Worm (Caenorhabditis elegans) whole organism, L4 larva: ENCODE measurements around the gene nhx-2.

ENCODE experiments used
- F37D6.2 ChIP-seq: sonication (generic microtip); optimal IDR thresholded peaks from 2 replicates; lab custom pipeline; 2016; ENCODE audit warnings: mild to moderate bottlenecking, missing genetic modification characterization, missing compliant biosample characterization
- ces-1 ChIP-seq: fragments of 150-350 bp; sonication (generic microtip); optimal IDR thresholded peaks from 4 replicates; lab custom pipeline; 2014; ENCODE audit warnings: missing biosample characterization, missing genetic modification reagents, missing genetic modification characterization
- ctbp-1 ChIP-seq: fragments of 200-800 bp; sonication (Bioruptor generic); IDR thresholded peaks from 2 replicates; pipeline ENCODE4 v1.3.6; 2022; ENCODE audit warnings: missing genetic modification reagents, missing genetic modification characterization, missing compliant biosample characterization
- dmd-6 ChIP-seq: fragments of 200-800 bp; sonication (Bioruptor generic); IDR thresholded peaks from 2 replicates; pipeline ENCODE4 v1.3.6; 2022; ENCODE audit warnings: missing genetic modification reagents, missing genetic modification characterization, missing compliant biosample characterization
- hlh-30 ChIP-seq: sonication (generic microtip); optimal IDR thresholded peaks from 2 replicates; lab custom pipeline; 2017; ENCODE audit warnings: antibody characterized with exemption, mild to moderate bottlenecking, missing genetic modification characterization, missing compliant biosample characterization; ENCODE audit not compliant: insufficient read depth
- hmg-1.1 ChIP-seq: fragments of 200-800 bp; sonication (Bioruptor generic); IDR thresholded peaks from 2 replicates; pipeline ENCODE4 v1.3.6; 2022; ENCODE audit warnings: missing genetic modification reagents, missing genetic modification characterization, missing compliant biosample characterization
- jun-1 ChIP-seq: fragments of 150-350 bp; optimal IDR thresholded peaks from 2 replicates; lab custom pipeline; 2014; ENCODE audit warnings: missing biosample characterization, missing genetic modification reagents, missing genetic modification characterization
- lin-38 ChIP-seq: fragments of 200-800 bp; sonication (Bioruptor generic); IDR thresholded peaks from 2 replicates; pipeline ENCODE4 v1.3.6; 2022; ENCODE audit warnings: missing genetic modification reagents, missing genetic modification characterization, missing compliant biosample characterization
- lin-39 ChIP-seq: fragments of 150-350 bp; optimal IDR thresholded peaks from 2 replicates; lab custom pipeline; 2014; ENCODE audit warnings: missing biosample characterization, missing genetic modification reagents, missing genetic modification characterization
- mdl-1 ChIP-seq, 2 experiments: fragments of 150-350 bp in 1 of 2; sonication (generic microtip) in 1 of 2; optimal IDR thresholded peaks; 2 replicates each; lab custom pipeline; 2014 to 2017; ENCODE audit warnings: missing biosample characterization in 2 of 2, missing genetic modification characterization in 2 of 2
- mdt-29 ChIP-seq: fragments of 200-800 bp; sonication (Bioruptor generic); IDR thresholded peaks from 2 replicates; pipeline ENCODE4 v1.3.6; 2022; ENCODE audit warnings: missing genetic modification reagents, missing genetic modification characterization, missing compliant biosample characterization
- nhr-11 ChIP-seq: fragments of 150-350 bp; optimal IDR thresholded peaks from 2 replicates; lab custom pipeline; 2014; ENCODE audit warnings: missing biosample characterization, missing genetic modification characterization
- nhr-28 ChIP-seq: fragments of 150-350 bp; optimal IDR thresholded peaks from 2 replicates; lab custom pipeline; 2014; ENCODE audit warnings: missing biosample characterization, missing genetic modification characterization
- nhr-48 ChIP-seq: sonication (generic microtip); optimal IDR thresholded peaks from 2 replicates; lab custom pipeline; 2016; ENCODE audit warnings: mild to moderate bottlenecking, missing genetic modification characterization, missing compliant biosample characterization
- pqm-1 ChIP-seq: sonication (generic microtip); optimal IDR thresholded peaks from 2 replicates; lab custom pipeline; 2017; ENCODE audit warnings: missing biosample characterization, missing genetic modification characterization
- rbr-2 ChIP-seq: sonication (generic microtip); optimal IDR thresholded peaks from 2 replicates; lab custom pipeline; 2016; ENCODE audit warnings: missing genotype, missing genetic modification characterization, missing compliant biosample characterization
- spr-1 ChIP-seq: sonication (generic microtip); optimal IDR thresholded peaks from 2 replicates; lab custom pipeline; 2016; ENCODE audit warnings: mild to moderate bottlenecking, missing genetic modification characterization, missing compliant biosample characterization
- unc-62 ChIP-seq, 3 experiments: fragments of 150-350 bp in 1 of 3; sonication (generic microtip); optimal IDR thresholded peaks in 2 of 3; peaks in 1 of 3; 1 replicate in 1 of 3; 2 replicates in 2 of 3; lab custom pipeline; 2014 to 2017; ENCODE audit warnings: missing biosample characterization in 3 of 3, missing genetic modification characterization in 3 of 3, missing genetic modification reagents in 3 of 3, missing genotype in 1 of 3
- vab-7 ChIP-seq: fragments of 200-800 bp; sonication (Bioruptor generic); IDR thresholded peaks from 2 replicates; pipeline ENCODE4 v1.3.6; 2022; ENCODE audit warnings: missing genetic modification reagents, missing genetic modification characterization, missing compliant biosample characterization

Gene nhx-2

DNA sequence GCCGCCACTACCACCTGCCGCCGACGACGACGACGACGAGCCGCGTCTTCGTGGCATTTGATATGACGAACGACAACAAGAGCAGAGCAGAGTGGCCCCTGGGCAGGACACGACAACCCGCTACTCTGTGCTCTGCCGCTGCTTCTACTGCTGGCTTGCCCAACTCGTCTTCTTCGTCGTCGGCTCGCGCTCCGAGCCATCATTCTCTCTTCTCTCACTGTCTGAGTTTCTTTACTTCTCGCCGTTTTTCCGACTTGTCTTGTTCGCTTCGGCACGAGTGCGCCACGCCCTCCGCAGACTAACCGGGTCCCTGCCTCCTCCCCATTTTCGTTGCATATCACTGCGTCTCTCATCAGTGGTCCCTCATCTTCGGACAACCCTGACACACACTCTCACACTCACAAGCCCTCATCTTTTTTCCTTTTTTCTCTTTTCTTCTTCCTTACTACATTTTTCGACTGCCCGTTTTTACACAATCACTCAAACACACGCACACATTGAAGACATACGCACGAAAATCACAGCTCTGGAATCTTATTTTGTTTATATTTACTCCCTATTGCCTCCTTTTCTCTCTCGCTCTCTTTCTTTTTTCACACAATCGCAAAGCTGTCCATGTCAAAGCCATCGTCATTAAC, 51.6 kb downstream of the nhx-2 start (continued):
- TF ChIP-seq nhr-48 (tag; lab: Kevin White, UChicago) (peak; percentile 28), hlh-30 (tag; lab: Kevin White, UChicago) (peak; percentile 78), unc-62 (GFP tag; optimal IDR thresholded peaks at IDR 0.05 in 1 of 2; lab: Kevin White, UChicago) (peak in 1 of 2 experiments; percentile 97), unc-62 (tag; optimal IDR thresholded peaks at IDR 0.05; lab: Kevin White, UChicago) (no peak), pqm-1 (tag; lab: Kevin White, UChicago) (no peak), dmd-6 (GFP tag; lab: Robert Waterston, UW) (peak; percentile 36), rbr-2 (peak; percentile 83), hmg-1.1 (peak; percentile 81), mdt-29 (GFP tag; lab: Robert Waterston, UW) (no peak), lin-39 (tag; lab: Kevin White, UChicago) (peak; percentile 61), lin-38 (GFP tag; lab: Robert Waterston, UW) (peak; percentile 8; the same call in 1 of the 2 replicates), vab-7 (GFP tag; lab: Robert Waterston, UW) (peak; percentile 31; the same call in 1 of the 2 replicates), spr-1 (tag; lab: Kevin White, UChicago) (peak; percentile 13), nhr-28 (tag; lab: Kevin White, UChicago) (no peak), mdl-1 (tag; optimal IDR thresholded peaks at IDR 0.05; lab: Kevin White, UChicago) (peak; percentile 47 to 87), nhr-11 (tag; lab: Kevin White, UChicago) (peak; percentile 39), jun-1 (tag; lab: Kevin White, UChicago) (no peak), ces-1 (GFP tag; lab: Kevin White, UChicago) (peak; percentile 19), ctbp-1 (peak; percentile 84), F37D6.2 (tag; lab: Kevin White, UChicago) (peak; percentile 51)
